Worm (Caenorhabditis elegans) whole organism, L4 larva: Measurements from ENCODE around the gene trpp-5.
"Not testable (repeated sequence)": the region's sequence is repeated elsewhere in the genome, so short reads cannot be mapped to it uniquely, and the experiment has no call there.

Experiments used
- F44E2.7 ChIP-seq: fragments of 200-800 bp; sonication (Bioruptor generic); IDR thresholded peaks from 2 replicates; pipeline ENCODE4 v2.1.2; 2022; ENCODE audit warnings: missing genetic modification characterization, missing compliant biosample characterization
- fkh-10 ChIP-seq: fragments of 150-350 bp; optimal IDR thresholded peaks from 2 replicates; lab custom pipeline; 2014; ENCODE audit warnings: missing biosample characterization, missing genetic modification reagents, missing genetic modification characterization
- lin-38 ChIP-seq: fragments of 200-800 bp; sonication (Bioruptor generic); IDR thresholded peaks from 2 replicates; pipeline ENCODE4 v1.3.6; 2022; ENCODE audit warnings: missing genetic modification reagents, missing genetic modification characterization, missing compliant biosample characterization

Gene trpp-5

DNA sequence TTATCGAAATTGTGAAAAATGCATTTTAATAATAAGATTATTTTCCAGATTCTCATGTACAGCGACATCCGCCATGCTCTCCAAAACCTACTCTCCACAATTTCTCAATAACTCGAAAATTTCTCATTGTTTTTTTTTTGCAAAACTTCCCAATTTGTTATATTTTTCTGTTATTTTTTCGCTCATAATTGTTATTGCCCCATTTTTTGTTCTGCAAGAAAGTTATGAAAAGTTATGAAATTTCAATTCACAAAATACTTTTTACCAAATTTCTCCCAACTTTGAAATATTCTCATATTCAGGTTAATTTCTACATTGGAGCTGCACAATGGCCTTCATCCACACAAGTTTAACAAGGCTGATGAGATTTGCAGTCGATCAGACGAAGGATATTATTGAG lies 50.5 kb downstream of the trpp-5 start, which contains the start of gene Y57A10A.4:
Gene Y57A10A.4, plus strand, starts transcription at position 301 of the 400 bp plus-strand sequence.
- not testable (repeated sequence) for TF ChIP-seq fkh-10 (GFP tag; lab: Kevin White, UChicago); F44E2.7; lin-38
